Worm (Caenorhabditis elegans) whole organism, mixed stage, embryonic: Measurements from ENCODE around the gene nlp-31.

Source experiments
- M03D4.4 ChIP-seq: sonication (generic microtip); optimal IDR thresholded peaks from 2 replicates; lab custom pipeline; 2017; ENCODE audit warnings: mild to moderate bottlenecking, missing genetic modification characterization, missing compliant biosample characterization
- ceh-39 ChIP-seq: fragments of 150-350 bp; optimal IDR thresholded peaks from 2 replicates; lab custom pipeline; 2014; ENCODE audit warnings: missing biosample characterization, missing genetic modification characterization
- ceh-43 ChIP-seq: fragments of 200-800 bp; sonication (Bioruptor generic); optimal IDR thresholded peaks from 2 replicates; lab custom pipeline; 2018; ENCODE audit warnings: mild to moderate bottlenecking, missing genetic modification characterization, moderate library complexity, missing compliant biosample characterization
- ces-1 ChIP-seq: fragments of 150-350 bp; optimal IDR thresholded peaks from 2 replicates; lab custom pipeline; 2014; ENCODE audit warnings: missing biosample characterization, missing genetic modification reagents, missing genetic modification characterization
- cnd-1 ChIP-seq: fragments of 200-800 bp; sonication (Bioruptor generic); optimal IDR thresholded peaks from 2 replicates; lab custom pipeline; 2018; ENCODE audit warnings: mild to moderate bottlenecking, missing genetic modification characterization, missing compliant biosample characterization
- elt-1 ChIP-seq: sonication (generic microtip); optimal IDR thresholded peaks from 2 replicates; lab custom pipeline; 2017; ENCODE audit warnings: missing genetic modification characterization, mild to moderate bottlenecking, missing compliant biosample characterization, antibody characterized with exemption, moderate library complexity, borderline replicate concordance; ENCODE audit not compliant: insufficient read depth
- elt-3 ChIP-seq: fragments of 150-350 bp; optimal IDR thresholded peaks from 2 replicates; lab custom pipeline; 2014; ENCODE audit warnings: missing biosample characterization, missing genetic modification characterization
- ham-2 ChIP-seq: fragments of 200-800 bp; sonication (Bioruptor generic); optimal IDR thresholded peaks from 2 replicates; lab custom pipeline; 2018; ENCODE audit warnings: mild to moderate bottlenecking, missing genetic modification characterization, missing compliant biosample characterization
- hlh-1 ChIP-seq: fragments of 150-350 bp; optimal IDR thresholded peaks from 2 replicates; lab custom pipeline; 2014; ENCODE audit warnings: missing biosample characterization, missing genetic modification reagents, missing genetic modification characterization
- lin-13 ChIP-seq: fragments of 150-350 bp; optimal IDR thresholded peaks from 2 replicates; lab custom pipeline; 2014; ENCODE audit warnings: missing biosample characterization, missing genetic modification characterization
- lin-32 ChIP-seq: fragments of 200-800 bp; sonication (Bioruptor generic); optimal IDR thresholded peaks from 2 replicates; lab custom pipeline; 2018; ENCODE audit warnings: mild to moderate bottlenecking, missing genetic modification characterization, missing compliant biosample characterization
- lsy-2 ChIP-seq: fragments of 150-350 bp; optimal IDR thresholded peaks from 2 replicates; lab custom pipeline; 2014; ENCODE audit warnings: missing biosample characterization, missing genetic modification characterization
- mab-5 ChIP-seq: fragments of 150-350 bp; optimal IDR thresholded peaks from 2 replicates; lab custom pipeline; 2014; ENCODE audit warnings: missing biosample characterization, missing genetic modification characterization
- mep-1 ChIP-seq: fragments of 150-350 bp; optimal IDR thresholded peaks from 2 replicates; lab custom pipeline; 2017; ENCODE audit warnings: missing biosample characterization, missing genetic modification reagents, missing genetic modification characterization, inconsistent platforms
- mls-2 ChIP-seq: sonication (generic microtip); optimal IDR thresholded peaks from 2 replicates; lab custom pipeline; 2016; ENCODE audit warnings: mild to moderate bottlenecking, missing genetic modification characterization, moderate library complexity, missing compliant biosample characterization
- nhr-12 ChIP-seq: fragments of 150-350 bp; optimal IDR thresholded peaks from 2 replicates; lab custom pipeline; 2014; ENCODE audit warnings: missing biosample characterization, missing genetic modification characterization
- nhr-2 ChIP-seq: fragments of 150-350 bp; optimal IDR thresholded peaks from 2 replicates; lab custom pipeline; 2014; ENCODE audit warnings: missing biosample characterization, missing genetic modification characterization
- nhr-237 ChIP-seq: fragments of 150-350 bp; optimal IDR thresholded peaks from 2 replicates; lab custom pipeline; 2014; ENCODE audit warnings: missing biosample characterization, missing genetic modification characterization
- nhr-28 ChIP-seq: fragments of 150-350 bp; optimal IDR thresholded peaks from 2 replicates; lab custom pipeline; 2014; ENCODE audit warnings: missing biosample characterization, missing genetic modification characterization
- nhr-76 ChIP-seq: sonication (generic microtip); optimal IDR thresholded peaks from 2 replicates; lab custom pipeline; 2017; ENCODE audit warnings: missing biosample characterization, missing genetic modification characterization
- pha-4 ChIP-seq: fragments of 150-350 bp; optimal IDR thresholded peaks from 2 replicates; lab custom pipeline; 2018; ENCODE audit warnings: missing biosample characterization, missing genetic modification reagents, missing genetic modification characterization
- sem-2 ChIP-seq: fragments of 200-800 bp; sonication (Bioruptor generic); optimal IDR thresholded peaks from 2 replicates; lab custom pipeline; 2018; ENCODE audit warnings: mild to moderate bottlenecking, missing genetic modification characterization, missing compliant biosample characterization
- snpc-4 ChIP-seq: fragments of 150-350 bp; optimal IDR thresholded peaks from 2 replicates; lab custom pipeline; 2014; ENCODE audit warnings: missing biosample characterization, missing genetic modification characterization
- sptf-1 ChIP-seq: sonication (generic microtip); optimal IDR thresholded peaks from 2 replicates; lab custom pipeline; 2017; ENCODE audit warnings: mild to moderate bottlenecking, missing genetic modification characterization, moderate library complexity, missing compliant biosample characterization
- tbx-8 ChIP-seq: fragments of 200-800 bp; sonication (Bioruptor generic); optimal IDR thresholded peaks from 2 replicates; lab custom pipeline; 2018; ENCODE audit warnings: mild to moderate bottlenecking, missing genetic modification characterization, moderate library complexity, missing compliant biosample characterization
- unc-120 ChIP-seq: sonication (generic microtip); optimal IDR thresholded peaks from 2 replicates; lab custom pipeline; 2017; ENCODE audit warnings: missing genetic modification characterization, missing compliant biosample characterization; ENCODE audit not compliant: poor library complexity, severe bottlenecking
- unc-39 ChIP-seq: fragments of 150-350 bp; optimal IDR thresholded peaks from 2 replicates; lab custom pipeline; 2014; ENCODE audit warnings: missing biosample characterization, missing genetic modification characterization
- unc-62 ChIP-seq: fragments of 150-350 bp; optimal IDR thresholded peaks from 2 replicates; lab custom pipeline; 2014; ENCODE audit warnings: missing biosample characterization, missing genetic modification reagents, missing genetic modification characterization
- zip-8 ChIP-seq: fragments of 150-350 bp; optimal IDR thresholded peaks from 2 replicates; lab custom pipeline; 2014; ENCODE audit warnings: missing biosample characterization, missing genetic modification characterization

The nlp-31 gene

DNA sequence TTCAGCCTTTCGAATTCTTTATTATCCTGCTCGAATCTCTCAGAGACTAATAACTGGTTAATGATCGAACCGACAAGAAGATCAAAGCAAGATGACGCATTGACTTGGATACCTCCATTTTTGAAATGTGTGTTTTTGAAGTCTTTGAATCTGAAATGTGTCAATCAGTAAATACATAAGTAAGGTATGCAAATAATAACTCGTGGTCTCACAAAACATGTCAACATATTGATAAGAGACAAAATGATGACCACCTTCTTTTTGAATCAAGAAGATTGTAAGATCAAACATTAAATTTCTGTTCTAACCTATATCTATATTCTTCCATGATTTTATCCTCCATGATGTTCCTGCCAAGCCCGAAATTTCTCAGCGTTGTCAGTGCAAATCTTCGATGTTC lies 10.2 kb upstream of the nlp-31 start:
- TF ChIP-seq sem-2 (GFP tag; lab: Kevin White, UChicago), result no peak

DNA sequence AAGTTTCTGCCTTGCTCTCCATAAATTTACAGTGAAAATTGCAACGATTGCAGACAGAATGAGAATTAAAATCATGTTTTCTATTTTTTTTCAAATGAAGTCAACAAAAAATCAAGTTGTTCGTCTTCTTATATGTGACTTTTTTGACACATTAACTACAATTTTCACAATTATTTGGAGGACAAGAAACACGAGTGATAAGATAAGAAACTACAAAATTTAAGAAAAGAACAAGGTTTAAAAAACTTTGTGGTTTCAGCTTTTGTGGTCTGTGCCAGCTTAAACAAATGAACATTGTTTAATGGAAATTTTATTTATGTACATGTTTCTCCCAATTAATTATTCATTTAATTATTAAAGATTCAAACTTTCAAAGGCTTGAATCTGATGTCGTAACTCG lies 9.4 kb upstream of the nlp-31 start, which contains the start of gene cyp-34A9:
Gene cyp-34A9 (minus strand): TSS at position 131 of the 400 bp plus-strand sequence.
- no peak for TF ChIP-seq nhr-76
- TF ChIP-seq nhr-12 (tag; lab: Kevin White, UChicago), result no peak
- TF ChIP-seq ham-2 (GFP tag; lab: Kevin White, UChicago), result no peak
- TF ChIP-seq nhr-28 (tag; lab: Kevin White, UChicago), result no peak
- no peak for TF ChIP-seq ceh-43
- no peak for TF ChIP-seq lin-32
- no peak for TF ChIP-seq nhr-237 (tag; lab: Kevin White, UChicago)
- no peak for TF ChIP-seq mep-1
- no peak for TF ChIP-seq snpc-4 (tag; lab: Kevin White, UChicago)
- no peak for TF ChIP-seq unc-39 (tag; lab: Kevin White, UChicago)
- TF ChIP-seq mab-5 (tag; lab: Kevin White, UChicago), result no peak

DNA sequence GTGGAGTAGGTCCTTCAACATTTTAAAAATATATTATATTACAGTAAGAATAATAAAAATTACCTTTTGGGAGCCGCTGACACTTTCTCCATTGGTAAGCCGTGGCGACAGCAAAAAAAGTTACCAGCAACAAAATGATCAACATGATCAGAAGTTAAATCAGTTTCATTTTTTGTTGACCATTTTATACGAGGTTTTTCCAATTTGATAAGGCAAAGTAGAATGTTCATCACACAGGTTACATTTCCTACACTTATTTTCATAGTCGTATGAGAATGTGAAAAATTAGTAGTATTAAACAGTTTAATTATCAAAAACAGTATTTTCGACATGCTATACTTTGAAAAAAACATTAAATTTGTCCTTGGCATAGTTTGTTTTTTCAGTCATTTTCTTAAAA lies 7.0 kb upstream of the nlp-31 start, which contains the start of gene cyp-34A10:
Gene cyp-34A10 (minus strand): TSS at position 146 of the 400 bp plus-strand sequence.
- TF ChIP-seq snpc-4 (tag; lab: Kevin White, UChicago) (no peak), unc-120 (tag; lab: Kevin White, UChicago) (no peak), M03D4.4 (tag; lab: Kevin White, UChicago) (no peak), nhr-2 (tag; lab: Kevin White, UChicago) (no peak), hlh-1 (tag; lab: Kevin White, UChicago) (no peak), mls-2 (tag; lab: Kevin White, UChicago) (no peak), elt-1 (tag; lab: Kevin White, UChicago) (no peak), ceh-39 (tag; lab: Kevin White, UChicago) (no peak), ceh-43 (no peak), nhr-237 (tag; lab: Kevin White, UChicago) (no peak)

DNA sequence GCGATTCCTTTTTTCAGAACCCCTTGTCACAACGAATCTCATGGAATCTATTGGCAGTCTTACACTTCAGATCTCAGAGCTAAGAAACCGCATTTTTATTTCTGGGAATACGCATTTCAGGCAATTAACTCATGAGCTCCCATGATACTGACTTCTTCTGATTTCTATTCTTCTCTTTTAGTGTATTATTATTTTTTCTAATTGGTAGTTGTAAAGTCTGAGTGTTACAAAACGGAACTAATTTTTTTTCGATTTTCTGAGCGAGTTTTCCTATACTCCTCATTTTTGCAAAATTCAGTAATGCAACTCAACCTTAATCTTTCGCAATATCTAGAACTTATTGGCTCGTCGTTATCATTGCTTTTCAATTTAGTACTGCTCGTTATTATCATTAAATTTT lies 5.5 kb upstream of the nlp-31 start, which contains the start of gene str-82:
Gene str-82 (plus strand): TSS at position 301 of the 400 bp plus-strand sequence.
- TF ChIP-seq elt-3 (tag; lab: Kevin White, UChicago) (no peak), nhr-76 (no peak), mab-5 (tag; lab: Kevin White, UChicago) (no peak), ham-2 (GFP tag; lab: Kevin White, UChicago) (no peak), cnd-1 (tag; lab: Kevin White, UChicago) (no peak), lsy-2 (no peak)

DNA sequence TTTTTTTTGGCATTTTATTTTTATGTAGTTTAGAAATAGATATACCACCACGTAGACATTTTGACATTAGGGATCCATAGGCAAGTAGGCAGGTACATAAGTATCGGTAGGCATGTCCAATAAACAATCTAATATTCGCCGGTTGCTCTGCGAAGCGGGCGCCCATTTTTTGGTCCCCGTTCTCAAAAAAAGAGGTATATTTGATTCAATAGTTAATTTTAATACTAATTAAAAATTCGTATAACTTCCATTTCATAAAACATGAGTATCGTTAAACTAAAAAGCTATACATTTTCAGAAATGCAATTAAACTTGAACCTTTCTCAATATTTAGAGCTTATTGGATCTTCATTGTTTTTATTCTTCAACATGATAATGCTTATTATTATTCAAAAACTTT lies 2.9 kb upstream of the nlp-31 start, which contains the start of gene str-83:
Gene str-83 (plus strand): TSS at position 301 of the 400 bp plus-strand sequence.
- TF ChIP-seq mep-1, result no peak
- no peak for TF ChIP-seq unc-62 (GFP tag; lab: Kevin White, UChicago)
- TF ChIP-seq zip-8 (tag; lab: Kevin White, UChicago), result no peak
- TF ChIP-seq elt-3 (tag; lab: Kevin White, UChicago), result no peak
- TF ChIP-seq pha-4 (tag; lab: Kevin White, UChicago), result no peak
- no peak for TF ChIP-seq lin-13 (tag; lab: Kevin White, UChicago)
- TF ChIP-seq nhr-12 (tag; lab: Kevin White, UChicago), result no peak
- no peak for TF ChIP-seq lsy-2
- TF ChIP-seq sptf-1, result no peak
- TF ChIP-seq ces-1 (GFP tag; lab: Kevin White, UChicago), result no peak
- TF ChIP-seq unc-120 (tag; lab: Kevin White, UChicago), result no peak
- TF ChIP-seq nhr-2 (tag; lab: Kevin White, UChicago), result no peak
- TF ChIP-seq, all 35 proteins: peak for 0

DNA sequence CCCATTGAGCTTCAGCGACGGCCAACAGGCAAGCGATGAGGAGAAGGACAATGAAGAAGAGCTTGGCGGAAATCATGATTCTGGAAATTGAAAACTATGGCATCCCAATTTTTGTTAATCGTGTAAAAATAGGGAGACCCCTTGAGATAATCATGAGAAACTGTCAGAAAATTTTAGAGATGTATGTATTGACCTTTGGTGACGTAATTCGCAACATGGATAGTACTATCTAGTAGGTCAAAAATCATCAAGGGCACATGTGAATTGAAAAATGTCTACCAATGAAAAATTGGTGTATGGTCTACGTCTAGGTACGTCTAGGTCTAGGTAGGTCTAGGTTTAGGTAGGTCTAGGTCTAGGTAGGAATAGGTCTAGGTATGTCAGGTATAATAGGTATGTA lies 802 bp upstream of the nlp-31 start, which contains the start of gene nlp-34:
Gene nlp-34 (minus strand): TSS at position 82 of the 400 bp plus-strand sequence.
- TF ChIP-seq tbx-8 (GFP tag; lab: Kevin White, UChicago) (no peak), snpc-4 (tag; lab: Kevin White, UChicago) (no peak), hlh-1 (tag; lab: Kevin White, UChicago) (no peak), elt-3 (tag; lab: Kevin White, UChicago) (no peak), unc-120 (tag; lab: Kevin White, UChicago) (no peak), mep-1 (no peak), pha-4 (tag; lab: Kevin White, UChicago) (no peak), ces-1 (GFP tag; lab: Kevin White, UChicago) (no peak), M03D4.4 (tag; lab: Kevin White, UChicago) (no peak)
